Fruit fly (Drosophila melanogaster) whole organism, embryonic: ENCODE measurements around the gene CG12992.

Experiments
- Bgb ChIP-seq: fragments of 200-800 bp; sonication (Bioruptor generic); IDR thresholded peaks from 2 replicates; pipeline ENCODE4 v1.3.6; 2022; ENCODE audit warnings: missing biosample characterization, missing genetic modification characterization; ENCODE audit not compliant: partially characterized antibody
- BtbVII ChIP-seq: fragments of 200-800 bp; sonication (Bioruptor generic); optimal IDR thresholded peaks from 3 replicates; lab custom pipeline; 2017; ENCODE audit warnings: missing biosample characterization, mild to moderate bottlenecking, missing genetic modification characterization
- CG11504 ChIP-seq: fragments of 200-800 bp; sonication (Bioruptor generic); optimal IDR thresholded peaks from 3 replicates; lab custom pipeline; 2019; ENCODE audit warnings: missing biosample characterization, mild to moderate bottlenecking, missing genetic modification characterization, moderate library complexity
- CG11723 ChIP-seq: fragments of 200-800 bp; sonication (Bioruptor generic); optimal IDR thresholded peaks from 2 replicates; lab custom pipeline; 2017; ENCODE audit warnings: missing biosample characterization, mild to moderate bottlenecking, missing genetic modification characterization
- CG12391 ChIP-seq: fragments of 200-800 bp; sonication (Bioruptor generic); optimal IDR thresholded peaks from 3 replicates; lab custom pipeline; 2018; ENCODE audit warnings: missing biosample characterization, mild to moderate bottlenecking, missing genetic modification characterization, moderate library complexity
- CG16813 ChIP-seq: fragments of 200-800 bp; sonication (Bioruptor generic); IDR thresholded peaks from 3 replicates; pipeline ENCODE4 v1.3.6; 2022; ENCODE audit warnings: missing biosample characterization, missing genetic modification characterization; ENCODE audit not compliant: partially characterized antibody
- CG2120 ChIP-seq: fragments of 200-800 bp; sonication (Bioruptor generic); optimal IDR thresholded peaks from 3 replicates; lab custom pipeline; 2016; ENCODE audit warnings: missing biosample characterization, missing genetic modification characterization
- CG31224 ChIP-seq: fragments of 200-800 bp; sonication (Bioruptor generic); IDR thresholded peaks from 2 replicates; pipeline ENCODE4 v1.3.6; 2022; ENCODE audit warnings: missing biosample characterization, missing genetic modification characterization
- CG4282 ChIP-seq: fragments of 200-800 bp; sonication (Bioruptor generic); optimal IDR thresholded peaks from 2 replicates; lab custom pipeline; 2016; ENCODE audit warnings: missing biosample characterization, missing genetic modification characterization
- CG6654 ChIP-seq: fragments of 200-800 bp; sonication (Bioruptor generic); optimal IDR thresholded peaks from 2 replicates; lab custom pipeline; 2017; ENCODE audit warnings: missing biosample characterization, mild to moderate bottlenecking, missing genetic modification characterization
- CG6813 ChIP-seq: fragments of 200-800 bp; sonication (Bioruptor generic); optimal IDR thresholded peaks from 2 replicates; lab custom pipeline; 2017; ENCODE audit warnings: missing biosample characterization, missing genetic modification characterization, mild to moderate bottlenecking, moderate library complexity, missing genetic modification reagents
- CG6854 ChIP-seq: fragments of 200-800 bp; sonication (Bioruptor generic); optimal IDR thresholded peaks from 3 replicates; lab custom pipeline; 2017; ENCODE audit warnings: missing biosample characterization, mild to moderate bottlenecking, missing genetic modification characterization
- CG8089 ChIP-seq: fragments of 200-800 bp; sonication (Bioruptor generic); optimal IDR thresholded peaks from 3 replicates; lab custom pipeline; 2016; ENCODE audit warnings: missing biosample characterization, missing genetic modification characterization
- CG8765 ChIP-seq: fragments of 200-800 bp; sonication (Bioruptor generic); IDR thresholded peaks from 2 replicates; pipeline ENCODE4 v1.3.6; 2022; ENCODE audit warnings: missing biosample characterization, missing genetic modification characterization
- D19A ChIP-seq: fragments of 200-800 bp; optimal IDR thresholded peaks from 3 replicates; lab custom pipeline; 2019; ENCODE audit warnings: missing biosample characterization, mild to moderate bottlenecking, missing genetic modification characterization, moderate library complexity
- Dfd ChIP-seq, 2 experiments: fragments of >200 bp; optimal IDR thresholded peaks; 2 replicates each; lab custom pipeline; 2017; ENCODE audit warnings: missing biosample characterization in 2 of 2, missing genetic modification characterization in 2 of 2
- Dip3 ChIP-seq: fragments of 200-800 bp; sonication (Bioruptor generic); optimal IDR thresholded peaks from 3 replicates; lab custom pipeline; 2016; ENCODE audit warnings: missing biosample characterization, missing genetic modification characterization
- Dref ChIP-seq: fragments of 200-800 bp; sonication (Bioruptor generic); IDR thresholded peaks from 2 replicates; pipeline ENCODE4 v1.3.6; 2022; ENCODE audit warnings: missing biosample characterization, missing genetic modification characterization
- Drgx ChIP-seq: fragments of 200-800 bp; sonication (Bioruptor generic); IDR thresholded peaks from 2 replicates; pipeline ENCODE4 v1.3.6; 2022; ENCODE audit warnings: missing biosample characterization, missing genetic modification characterization
- GATAe ChIP-seq: fragments of 200-800 bp; sonication (Bioruptor generic); conservative IDR thresholded peaks from 2 replicates; pipeline ENCODE4 v1.3.6; 2022; ENCODE audit warnings: missing biosample characterization, missing genetic modification characterization
- H2.0 ChIP-seq: fragments of 200-800 bp; sonication (Bioruptor generic); IDR thresholded peaks from 2 replicates; pipeline ENCODE4 v1.3.6; 2022; ENCODE audit warnings: missing biosample characterization, missing genetic modification characterization
- Max ChIP-seq: fragments of 200-800 bp; sonication (Bioruptor generic); optimal IDR thresholded peaks from 2 replicates; lab custom pipeline; 2016; ENCODE audit warnings: missing biosample characterization, mild to moderate bottlenecking, missing genetic modification characterization
- Med ChIP-seq: fragments of 200-800 bp; sonication (Bioruptor generic); peaks from one replicate; lab custom pipeline; 2016; ENCODE audit warnings: missing biosample characterization, missing genetic modification characterization, mild to moderate bottlenecking, inconsistent platforms, moderate library complexity
- Meics ChIP-seq: fragments of 200-800 bp; sonication (Bioruptor generic); optimal IDR thresholded peaks from 2 replicates; lab custom pipeline; 2017; ENCODE audit warnings: missing biosample characterization, mild to moderate bottlenecking, missing genetic modification characterization
- Neu2 ChIP-seq: fragments of 200-800 bp; sonication (Bioruptor generic); optimal IDR thresholded peaks from 3 replicates; lab custom pipeline; 2016; ENCODE audit warnings: missing biosample characterization, missing genetic modification characterization, borderline replicate concordance
- ap ChIP-seq: fragments of 200-800 bp; sonication (Bioruptor generic); IDR thresholded peaks from 2 replicates; pipeline ENCODE4 v1.3.6; 2022; ENCODE audit warnings: missing biosample characterization, missing genetic modification characterization
- caup ChIP-seq: fragments of 200-800 bp; sonication (Bioruptor generic); optimal IDR thresholded peaks from 3 replicates; lab custom pipeline; 2017; ENCODE audit warnings: missing biosample characterization, mild to moderate bottlenecking, missing genetic modification characterization, moderate library complexity; ENCODE audit not compliant: severe bottlenecking
- crp ChIP-seq, 2 experiments: fragments of 200-800 bp; sonication (Bioruptor generic); optimal IDR thresholded peaks; 2 replicates in 1 of 2; 3 replicates in 1 of 2; lab custom pipeline; 2017; ENCODE audit warnings: missing biosample characterization in 2 of 2, missing genetic modification characterization in 2 of 2, mild to moderate bottlenecking in 1 of 2, moderate library complexity in 1 of 2
- dmrt11E ChIP-seq: fragments of 200-800 bp; sonication (Bioruptor generic); optimal IDR thresholded peaks from 3 replicates; lab custom pipeline; 2018; ENCODE audit warnings: missing biosample characterization, mild to moderate bottlenecking, missing genetic modification characterization, moderate library complexity
- en ChIP-seq: fragments of 200-800 bp; sonication (Bioruptor generic); optimal IDR thresholded peaks from 2 replicates; lab custom pipeline; 2016; ENCODE audit warnings: missing biosample characterization, missing genetic modification characterization
- exex ChIP-seq: fragments of 200-800 bp; sonication (Bioruptor generic); optimal IDR thresholded peaks from 4 replicates; lab custom pipeline; 2018; ENCODE audit warnings: missing biosample characterization, mild to moderate bottlenecking, missing genetic modification characterization, moderate library complexity
- eyg ChIP-seq: fragments of 200-800 bp; sonication (Bioruptor generic); optimal IDR thresholded peaks from 3 replicates; lab custom pipeline; 2016; ENCODE audit warnings: missing biosample characterization, missing genetic modification characterization
- fu2 ChIP-seq: fragments of 200-800 bp; sonication (Bioruptor generic); optimal IDR thresholded peaks from 2 replicates; lab custom pipeline; 2016; ENCODE audit warnings: missing biosample characterization, missing genetic modification characterization
- gt ChIP-seq: fragments of 200-800 bp; sonication (Bioruptor generic); IDR thresholded peaks from 2 replicates; pipeline ENCODE4 v1.3.6; 2022; ENCODE audit warnings: missing biosample characterization, missing genetic modification characterization
- inv ChIP-seq: fragments of 200-800 bp; sonication (Bioruptor generic); IDR thresholded peaks from 2 replicates; pipeline ENCODE4 v1.3.6; 2022; ENCODE audit warnings: missing biosample characterization, missing genetic modification characterization; ENCODE audit not compliant: partially characterized antibody
- kah ChIP-seq: fragments of 200-800 bp; sonication (Bioruptor generic); optimal IDR thresholded peaks from 2 replicates; lab custom pipeline; 2018; ENCODE audit warnings: missing biosample characterization, mild to moderate bottlenecking, missing genetic modification characterization
- klu ChIP-seq: fragments of 200-800 bp; sonication (Bioruptor generic); IDR thresholded peaks from 2 replicates; pipeline ENCODE4 v1.3.6; 2022; ENCODE audit warnings: missing biosample characterization, missing genetic modification characterization
- kni ChIP-seq: fragments of 200-800 bp; sonication (Bioruptor generic); optimal IDR thresholded peaks from 3 replicates; lab custom pipeline; 2017; ENCODE audit warnings: mild to moderate bottlenecking, missing biosample characterization, missing genetic modification reagents, missing genetic modification characterization
- lbe ChIP-seq: fragments of 200-800 bp; sonication (Bioruptor generic); optimal IDR thresholded peaks from 2 replicates; lab custom pipeline; 2016; ENCODE audit warnings: missing biosample characterization, mild to moderate bottlenecking, missing genetic modification characterization
- luna ChIP-seq: fragments of 200-800 bp; sonication (Bioruptor generic); optimal IDR thresholded peaks from 2 replicates; lab custom pipeline; 2016; ENCODE audit warnings: missing biosample characterization, missing genetic modification characterization
- pho ChIP-seq: fragments of 200-800 bp; sonication (Bioruptor generic); optimal IDR thresholded peaks from 2 replicates; lab custom pipeline; 2016; ENCODE audit warnings: missing biosample characterization, missing genetic modification characterization
- pita ChIP-seq: fragments of 200-800 bp; sonication (Bioruptor generic); optimal IDR thresholded peaks from 2 replicates; lab custom pipeline; 2017; ENCODE audit warnings: missing biosample characterization, mild to moderate bottlenecking, missing genetic modification characterization
- prd ChIP-seq, 3 experiments: fragments of >200 bp in 2 of 3; fragments of 200-800 bp in 1 of 3; sonication (Bioruptor generic) in 1 of 3; optimal IDR thresholded peaks in 2 of 3; IDR thresholded peaks in 1 of 3; 2 replicates in 2 of 3; 3 replicates in 1 of 3; pipeline versions ENCODE4 v1.3.6 to Lab custom; 2017 to 2022; ENCODE audit warnings: missing biosample characterization in 1 of 3, missing genetic modification characterization in 1 of 3
- sd ChIP-seq: fragments of 200-800 bp; sonication (Bioruptor generic); optimal IDR thresholded peaks from 3 replicates; lab custom pipeline; 2018; ENCODE audit warnings: missing biosample characterization, mild to moderate bottlenecking, missing genetic modification characterization, moderate library complexity
- sima ChIP-seq: fragments of 200-800 bp; sonication (Bioruptor generic); optimal IDR thresholded peaks from 2 replicates; lab custom pipeline; 2016; ENCODE audit warnings: missing biosample characterization, missing genetic modification characterization
- tgo ChIP-seq: fragments of 200-800 bp; sonication (Bioruptor generic); IDR thresholded peaks from 3 replicates; pipeline ENCODE4 v1.3.6; 2022; ENCODE audit warnings: missing biosample characterization, missing genetic modification characterization
- vvl ChIP-seq: fragments of 200-800 bp; sonication (Bioruptor generic); IDR thresholded peaks from 2 replicates; pipeline ENCODE4 v1.3.6; 2022; ENCODE audit warnings: missing biosample characterization, missing genetic modification characterization
- wek ChIP-seq: fragments of 200-800 bp; sonication (Bioruptor generic); optimal IDR thresholded peaks from 3 replicates; lab custom pipeline; 2018; ENCODE audit warnings: missing biosample characterization, mild to moderate bottlenecking, missing genetic modification characterization, moderate library complexity
- zen ChIP-seq: fragments of 200-800 bp; sonication (Bioruptor generic); optimal IDR thresholded peaks from 3 replicates; lab custom pipeline; 2018; ENCODE audit warnings: missing biosample characterization, mild to moderate bottlenecking, missing genetic modification characterization, moderate library complexity
- zen2 ChIP-seq: fragments of 200-800 bp; sonication (Bioruptor generic); IDR thresholded peaks from 3 replicates; pipeline ENCODE4 v1.3.6; 2022; ENCODE audit warnings: missing biosample characterization, missing genetic modification characterization; ENCODE audit not compliant: partially characterized antibody

CG12992 gene

dm6 chrX:17595822-17596221 is 7.2 kb downstream of the CG12992 start (continued):
- TF ChIP-seq H2.0 (GFP tag; lab: Robert Waterston, UW) = peak; percentile 78
- peak; percentile 84 for TF ChIP-seq CG11504 (tag; lab: Kevin White, UChicago)
- no peak for TF ChIP-seq CG8089 (GFP tag; lab: Kevin White, UChicago)
- TF ChIP-seq D19A (tag; lab: Kevin White, UChicago) = peak; percentile 65
- TF ChIP-seq caup = peak; percentile 85
- TF ChIP-seq wek = no peak
- TF ChIP-seq en = no peak
- no peak for TF ChIP-seq Dfd (GFP tag; optimal IDR thresholded peaks at IDR 0.05; lab: Kevin White, UChicago)
- peak; percentile 89 for TF ChIP-seq lbe (GFP tag; lab: Kevin White, UChicago)
- peak; percentile 32; the same call in 1 of the 2 replicates for TF ChIP-seq CG8765 (GFP tag; lab: Robert Waterston, UW)
- peak; percentile 38 for TF ChIP-seq exex (tag; lab: Kevin White, UChicago)
- TF ChIP-seq sima (GFP tag; lab: Kevin White, UChicago) = no peak
- peak; percentile 73 for TF ChIP-seq Dip3 (GFP tag; lab: Kevin White, UChicago)
- TF ChIP-seq CG2120 (GFP tag; lab: Kevin White, UChicago) = peak; percentile 90
- peak; percentile 39 for TF ChIP-seq fu2 (GFP tag; lab: Kevin White, UChicago)
- TF ChIP-seq prd (optimal IDR thresholded peaks at IDR 0.05; lab: Kevin White, UChicago) = no peak
- TF ChIP-seq prd (GFP tag; IDR thresholded peaks at IDR 0.05; lab: Robert Waterston, UW) = peak; percentile 91
- TF ChIP-seq Drgx = peak; percentile 77
- TF ChIP-seq Dref (GFP tag; lab: Robert Waterston, UW) = no peak
- TF ChIP-seq BtbVII = peak; percentile 75
- TF ChIP-seq luna (GFP tag; lab: Kevin White, UChicago) = no peak
- no peak for TF ChIP-seq CG4282
- TF ChIP-seq Max (GFP tag; lab: Kevin White, UChicago) = peak; percentile 81
- no peak for TF ChIP-seq inv (GFP tag; lab: Robert Waterston, UW)
- peak; percentile 92 for TF ChIP-seq vvl (GFP tag; lab: Robert Waterston, UW)
- no peak for TF ChIP-seq gt
- TF ChIP-seq GATAe (GFP tag; lab: Robert Waterston, UW) = no peak; the same call in 1 of the 2 replicates
- no peak for TF ChIP-seq Bgb (GFP tag; lab: Robert Waterston, UW)
- peak; percentile 78 for TF ChIP-seq CG31224 (GFP tag; lab: Robert Waterston, UW)
- TF ChIP-seq CG12391 (tag; lab: Kevin White, UChicago) = peak; percentile 76
- peak; percentile 51 for TF ChIP-seq pho (GFP tag; lab: Kevin White, UChicago)
- peak; percentile 85 for TF ChIP-seq Meics
- TF ChIP-seq Med (GFP tag; lab: Kevin White, UChicago) = peak; percentile 89
- peak; percentile 49 for TF ChIP-seq CG6854
- TF ChIP-seq kah = peak; percentile 6
- no peak for TF ChIP-seq zen2
- no peak for TF ChIP-seq CG16813
- peak; percentile 70 for TF ChIP-seq ap (GFP tag; lab: Robert Waterston, UW)
- peak; percentile 57 for TF ChIP-seq CG6813 (GFP tag; lab: Kevin White, UChicago)
- peak; percentile 27 for TF ChIP-seq dmrt11E (tag; lab: Kevin White, UChicago)
- peak; percentile 41 for TF ChIP-seq CG6654 (GFP tag; lab: Kevin White, UChicago)
- peak; percentile 83 for TF ChIP-seq tgo
- no peak for TF ChIP-seq crp (GFP tag; optimal IDR thresholded peaks at IDR 0.05; lab: Kevin White, UChicago)
- no peak for TF ChIP-seq CG11723 (GFP tag; lab: Kevin White, UChicago)
- no peak for TF ChIP-seq kni (GFP tag; lab: Kevin White, UChicago)
- peak; percentile 66 for TF ChIP-seq zen (tag; lab: Kevin White, UChicago)
- TF ChIP-seq pita (GFP tag; lab: Kevin White, UChicago) = no peak
- peak; percentile 82 for TF ChIP-seq sd (tag; lab: Kevin White, UChicago)
- no peak for TF ChIP-seq Neu2
- TF ChIP-seq klu (GFP tag; lab: Robert Waterston, UW) = peak; percentile 52
- no peak for TF ChIP-seq eyg
